Worm (Caenorhabditis elegans) whole organism, L1 larva: ENCODE measurements around the gene H03G16.5.

ENCODE experiments used
- C16A3.4 ChIP-seq: fragments of 150-350 bp; optimal IDR thresholded peaks from 2 replicates; lab custom pipeline; 2014; ENCODE audit warnings: missing biosample characterization, missing genetic modification characterization
- alr-1 ChIP-seq: fragments of 200-800 bp; sonication (Bioruptor generic); optimal IDR thresholded peaks from 2 replicates; lab custom pipeline; 2018; ENCODE audit warnings: borderline replicate concordance, mild to moderate bottlenecking, missing genetic modification characterization, missing compliant biosample characterization
- ceh-82 ChIP-seq, 3 experiments: fragments of 150-350 bp in 1 of 3; sonication (generic microtip) in 2 of 3; optimal IDR thresholded peaks; 2 replicates each; lab custom pipeline; 2014 to 2017; ENCODE audit warnings: missing biosample characterization in 3 of 3, missing genetic modification characterization in 3 of 3
- ceh-88 ChIP-seq: fragments of 200-800 bp; sonication (Bioruptor generic); IDR thresholded peaks from 2 replicates; pipeline ENCODE4 v1.3.6; 2022; ENCODE audit warnings: missing genetic modification characterization, missing compliant biosample characterization
- egl-27 ChIP-seq, 2 experiments: fragments of 150-350 bp in 1 of 2; sonication (generic microtip); optimal IDR thresholded peaks; 3 replicates each; lab custom pipeline; 2017 to 2018; ENCODE audit warnings: missing biosample characterization in 2 of 2, missing genetic modification characterization in 2 of 2, missing genetic modification reagents in 2 of 2
- elt-2 ChIP-seq: sonication (generic microtip); optimal IDR thresholded peaks from 2 replicates; lab custom pipeline; 2016; ENCODE audit warnings: missing genetic modification characterization, mild to moderate bottlenecking, inconsistent platforms, missing compliant biosample characterization, missing genetic modification reagents
- elt-3 ChIP-seq, 6 experiments: fragments of 150-350 bp in 1 of 6; sonication (generic microtip); optimal IDR thresholded peaks; 2 replicates each; lab custom pipeline; 2017 to 2018; ENCODE audit warnings: missing biosample characterization in 6 of 6, missing genetic modification characterization in 6 of 6, inconsistent platforms in 1 of 6
- ets-5 ChIP-seq: fragments of 200-800 bp; sonication (Bioruptor generic); IDR thresholded peaks from 2 replicates; pipeline ENCODE4 v1.3.6; 2022; ENCODE audit warnings: missing genetic modification characterization, missing compliant biosample characterization
- fkh-10 ChIP-seq: sonication (generic microtip); optimal IDR thresholded peaks from 2 replicates; lab custom pipeline; 2017; ENCODE audit warnings: missing biosample characterization, missing genetic modification reagents, missing genetic modification characterization
- fkh-8 ChIP-seq: sonication (generic microtip); optimal IDR thresholded peaks from 2 replicates; lab custom pipeline; 2016; ENCODE audit warnings: mild to moderate bottlenecking, missing genetic modification characterization, missing compliant biosample characterization
- fos-1 ChIP-seq: fragments of 150-350 bp; optimal IDR thresholded peaks from 2 replicates; lab custom pipeline; 2014; ENCODE audit warnings: missing biosample characterization, missing genetic modification characterization
- grh-1 ChIP-seq: fragments of 200-800 bp; sonication (Bioruptor generic); IDR thresholded peaks from 2 replicates; pipeline ENCODE4 v1.3.6; 2022; ENCODE audit warnings: missing genetic modification reagents, missing genetic modification characterization, missing compliant biosample characterization
- irx-1 ChIP-seq: sonication (generic microtip); optimal IDR thresholded peaks from 2 replicates; lab custom pipeline; 2016; ENCODE audit warnings: missing genetic modification characterization, missing compliant biosample characterization
- isw-1 ChIP-seq: fragments of 200-800 bp; sonication (Bioruptor generic); IDR thresholded peaks from 2 replicates; pipeline ENCODE4 v1.3.6; 2022; ENCODE audit warnings: missing genetic modification characterization, missing compliant biosample characterization
- lin-14 ChIP-seq: fragments of 200-800 bp; sonication (Bioruptor generic); optimal IDR thresholded peaks from 2 replicates; lab custom pipeline; 2018; ENCODE audit warnings: mild to moderate bottlenecking, missing genetic modification characterization, moderate library complexity, missing compliant biosample characterization
- lin-15B ChIP-seq: fragments of 150-350 bp; sonication (generic microtip); optimal IDR thresholded peaks from 3 replicates; lab custom pipeline; 2014; ENCODE audit warnings: missing biosample characterization, missing genetic modification characterization
- lin-35 ChIP-seq, 2 experiments: fragments of 150-350 bp; optimal IDR thresholded peaks; 2 replicates each; lab custom pipeline; 2014; ENCODE audit warnings: missing biosample characterization in 2 of 2, missing genetic modification characterization in 2 of 2, missing genetic modification reagents in 2 of 2
- lsy-2 ChIP-seq, 2 experiments: fragments of 150-350 bp; optimal IDR thresholded peaks; 2 replicates each; lab custom pipeline; 2014; ENCODE audit warnings: missing biosample characterization in 2 of 2, missing genetic modification characterization in 2 of 2
- mab-9 ChIP-seq: fragments of 200-800 bp; sonication (Bioruptor generic); IDR thresholded peaks from 2 replicates; pipeline ENCODE4 v1.3.6; 2022; ENCODE audit warnings: missing genetic modification reagents, missing genetic modification characterization, missing compliant biosample characterization
- mdl-1 ChIP-seq, 2 experiments: fragments of 150-350 bp; optimal IDR thresholded peaks; 2 replicates each; lab custom pipeline; 2014 to 2017; ENCODE audit warnings: missing biosample characterization in 2 of 2, missing genetic modification characterization in 2 of 2, inconsistent platforms in 1 of 2
- mef-2 ChIP-seq: fragments of 150-350 bp; optimal IDR thresholded peaks from 2 replicates; lab custom pipeline; 2014; ENCODE audit warnings: missing biosample characterization, missing genetic modification characterization
- nhr-11 ChIP-seq: fragments of 150-350 bp; optimal IDR thresholded peaks from 2 replicates; lab custom pipeline; 2014; ENCODE audit warnings: missing biosample characterization, missing genetic modification characterization
- nhr-12 ChIP-seq: sonication (generic microtip); optimal IDR thresholded peaks from 2 replicates; lab custom pipeline; 2017; ENCODE audit warnings: missing biosample characterization, missing genetic modification characterization
- nhr-19 ChIP-seq: fragments of 200-800 bp; sonication (Bioruptor generic); conservative IDR thresholded peaks from 2 replicates; pipeline ENCODE4 v1.3.6; 2022; ENCODE audit warnings: missing genetic modification characterization, missing compliant biosample characterization
- nhr-237 ChIP-seq: fragments of 150-350 bp; optimal IDR thresholded peaks from 2 replicates; lab custom pipeline; 2014; ENCODE audit warnings: missing biosample characterization, missing genetic modification characterization
- nhr-71 ChIP-seq: sonication (generic microtip); optimal IDR thresholded peaks from 2 replicates; lab custom pipeline; 2016; ENCODE audit warnings: mild to moderate bottlenecking, missing genetic modification characterization, moderate library complexity, missing compliant biosample characterization
- nhr-76 ChIP-seq: sonication (generic microtip); optimal IDR thresholded peaks from 2 replicates; lab custom pipeline; 2017; ENCODE audit warnings: missing biosample characterization, missing genetic modification characterization
- nhr-77 ChIP-seq: fragments of 150-350 bp; optimal IDR thresholded peaks from 2 replicates; lab custom pipeline; 2014; ENCODE audit warnings: missing biosample characterization, missing genetic modification characterization
- nhr-90 ChIP-seq: sonication (generic microtip); optimal IDR thresholded peaks from 2 replicates; lab custom pipeline; 2016; ENCODE audit warnings: mild to moderate bottlenecking, missing genetic modification characterization, missing compliant biosample characterization; ENCODE audit not compliant: poor library complexity
- rnt-1 ChIP-seq: sonication (generic microtip); optimal IDR thresholded peaks from 2 replicates; lab custom pipeline; 2016; ENCODE audit warnings: mild to moderate bottlenecking, missing genetic modification characterization, moderate library complexity, missing compliant biosample characterization
- snpc-4 ChIP-seq: fragments of 150-350 bp; optimal IDR thresholded peaks from 2 replicates; lab custom pipeline; 2014; ENCODE audit warnings: missing biosample characterization, missing genetic modification characterization
- snu-23 ChIP-seq: sonication (generic microtip); optimal IDR thresholded peaks from 2 replicates; lab custom pipeline; 2016; ENCODE audit warnings: missing genetic modification characterization, missing compliant biosample characterization
- sox-4 ChIP-seq: sonication (generic microtip); optimal IDR thresholded peaks from 2 replicates; lab custom pipeline; 2016; ENCODE audit warnings: missing genetic modification characterization, missing compliant biosample characterization
- sptf-1 ChIP-seq: fragments of 150-350 bp; optimal IDR thresholded peaks from 2 replicates; lab custom pipeline; 2014; ENCODE audit warnings: missing biosample characterization, missing genetic modification characterization
- sup-37 ChIP-seq: fragments of 200-800 bp; sonication (Bioruptor generic); optimal IDR thresholded peaks from 2 replicates; lab custom pipeline; 2018; ENCODE audit warnings: mild to moderate bottlenecking, missing genetic modification characterization, missing compliant biosample characterization
- unc-130 ChIP-seq: fragments of 150-350 bp; optimal IDR thresholded peaks from 2 replicates; lab custom pipeline; 2017; ENCODE audit warnings: missing biosample characterization, missing genetic modification characterization, inconsistent platforms
- unc-30 ChIP-seq: sonication (generic microtip); optimal IDR thresholded peaks from 2 replicates; lab custom pipeline; 2017; ENCODE audit warnings: missing biosample characterization, missing genetic modification characterization
- unc-86 ChIP-seq: sonication (generic microtip); optimal IDR thresholded peaks from 2 replicates; lab custom pipeline; 2016; ENCODE audit warnings: missing genetic modification characterization, missing compliant biosample characterization
- unc-98 ChIP-seq: fragments of 200-800 bp; sonication (Bioruptor generic); IDR thresholded peaks from 2 replicates; pipeline ENCODE4 v1.3.6; 2022; ENCODE audit warnings: missing genetic modification characterization, missing compliant biosample characterization
- xbp-1 ChIP-seq: sonication (generic microtip); optimal IDR thresholded peaks from 2 replicates; lab custom pipeline; 2016; ENCODE audit warnings: missing genetic modification characterization, missing compliant biosample characterization

The H03G16.5 gene

ce11 chrX:15027566-15027965 is 29.1 kb downstream of the H03G16.5 start:
- TF ChIP-seq lin-14 (GFP tag; lab: Kevin White, UChicago) (peak; percentile 31), sptf-1 (tag; lab: Kevin White, UChicago) (no peak), ceh-82 (tag; optimal IDR thresholded peaks at IDR 0.05; lab: Kevin White, UChicago) (no peak)

ce11 chrX:15026008-15026407 is 30.6 kb downstream of the H03G16.5 start, which contains the start of gene seb-3:
TSS of gene seb-3 (plus strand) at chrX:15026308.
- TF ChIP-seq nhr-237 (tag; lab: Kevin White, UChicago) (no peak), xbp-1 (tag; lab: Kevin White, UChicago) (no peak), nhr-76 (tag; lab: Kevin White, UChicago) (no peak), nhr-19 (no peak), fkh-10 (no peak), elt-2 (tag; lab: Kevin White, UChicago) (no peak), fkh-8 (tag; lab: Kevin White, UChicago) (no peak), unc-86 (tag; lab: Kevin White, UChicago) (no peak)

- TF ChIP-seq alr-1 (tag; lab: Kevin White, UChicago) (no peak), grh-1 (GFP tag; lab: Robert Waterston, UW) (no peak), ets-5 (GFP tag; lab: Robert Waterston, UW) (no peak), mef-2 (no peak), lin-14 (GFP tag; lab: Kevin White, UChicago) (peak; percentile 47), fkh-10 (peak; percentile 54), unc-98 (GFP tag; lab: Robert Waterston, UW) (no peak), isw-1 (GFP tag; lab: Robert Waterston, UW) (no peak), C16A3.4 (tag; lab: Kevin White, UChicago) (no peak), unc-30 (tag; lab: Kevin White, UChicago) (no peak)
- TF ChIP-seq, all 84 proteins: peak for 2
These were observed 40.5 kb downstream of the H03G16.5 start for ce11 chrX:15016102-15016501.

- TF ChIP-seq snu-23 (GFP tag; lab: Kevin White, UChicago): peak; percentile 9
- TF ChIP-seq nhr-71 (tag; lab: Kevin White, UChicago): peak; percentile 52
- no peak for TF ChIP-seq lin-15B
- TF ChIP-seq nhr-12: no peak
- TF ChIP-seq mef-2: no peak
- peak in 1 of 2 experiments; percentile 17 for TF ChIP-seq lsy-2 (tag; optimal IDR thresholded peaks at IDR 0.05; lab: Kevin White, UChicago)
- no peak for TF ChIP-seq ceh-88 (GFP tag; lab: Robert Waterston, UW)
- TF ChIP-seq unc-86 (tag; lab: Kevin White, UChicago): no peak
- no peak for TF ChIP-seq irx-1 (tag; lab: Kevin White, UChicago)
- TF ChIP-seq nhr-90: no peak
- no peak for TF ChIP-seq isw-1 (GFP tag; lab: Robert Waterston, UW)
- no peak for TF ChIP-seq lin-35 (GFP tag; optimal IDR thresholded peaks at IDR 0.05; lab: Kevin White, UChicago)
- peak; percentile 63 for TF ChIP-seq rnt-1
- TF ChIP-seq nhr-11 (tag; lab: Kevin White, UChicago): no peak
- no peak for TF ChIP-seq nhr-77
- no peak for TF ChIP-seq elt-3 (tag; optimal IDR thresholded peaks at IDR 0.05; lab: Kevin White, UChicago)
- TF ChIP-seq unc-130: peak; percentile 37
- TF ChIP-seq lin-14 (GFP tag; lab: Kevin White, UChicago): peak; percentile 68
- no peak for TF ChIP-seq sup-37
- no peak for TF ChIP-seq fos-1 (tag; lab: Kevin White, UChicago)
- no peak for TF ChIP-seq snpc-4 (tag; lab: Kevin White, UChicago)
- TF ChIP-seq mab-9 (GFP tag; lab: Robert Waterston, UW): no peak
- TF ChIP-seq mdl-1 (tag; optimal IDR thresholded peaks at IDR 0.05; lab: Kevin White, UChicago): no peak
- no peak for TF ChIP-seq egl-27 (tag; optimal IDR thresholded peaks at IDR 0.05; lab: Kevin White, UChicago)
- no peak for TF ChIP-seq sox-4 (tag; lab: Kevin White, UChicago)
These were observed 42.6 kb downstream of the H03G16.5 start for ce11 chrX:15013941-15014453.
